Worm (Caenorhabditis elegans) whole organism, late embryonic: ENCODE data around the gene R09H3.2.

Source experiments
- C08G9.2 ChIP-seq: sonication (generic microtip); optimal IDR thresholded peaks from 2 replicates; lab custom pipeline; 2016; ENCODE audit warnings: mild to moderate bottlenecking, missing genetic modification characterization, moderate library complexity, missing compliant biosample characterization
- C38D4.7 ChIP-seq: fragments of 200-800 bp; sonication (Bioruptor generic); optimal IDR thresholded peaks from 2 replicates; lab custom pipeline; 2018; ENCODE audit warnings: mild to moderate bottlenecking, missing genetic modification characterization, moderate library complexity, missing compliant biosample characterization
- F13H6.1 ChIP-seq: sonication (generic microtip); optimal IDR thresholded peaks from 2 replicates; lab custom pipeline; 2016; ENCODE audit warnings: missing genetic modification characterization, missing compliant biosample characterization
- K02D7.2 ChIP-seq: sonication (generic microtip); optimal IDR thresholded peaks from 2 replicates; lab custom pipeline; 2017; ENCODE audit warnings: mild to moderate bottlenecking, missing genetic modification characterization, missing compliant biosample characterization
- K09A11.1 ChIP-seq: sonication (generic microtip); optimal IDR thresholded peaks from 2 replicates; lab custom pipeline; 2017; ENCODE audit warnings: antibody characterized with exemption, mild to moderate bottlenecking, missing genetic modification characterization, missing compliant biosample characterization; ENCODE audit not compliant: insufficient read depth
- Y22D7AL.16 ChIP-seq: sonication (generic microtip); optimal IDR thresholded peaks from 2 replicates; lab custom pipeline; 2016; ENCODE audit warnings: missing genetic modification characterization, missing compliant biosample characterization
- ahr-1 ChIP-seq: sonication (generic microtip); optimal IDR thresholded peaks from 2 replicates; lab custom pipeline; 2016; ENCODE audit warnings: missing genetic modification characterization, missing compliant biosample characterization
- ama-1 ChIP-seq: fragments of 150-350 bp; optimal IDR thresholded peaks from 2 replicates; lab custom pipeline; 2014
- ceh-14 ChIP-seq: sonication (generic microtip); optimal IDR thresholded peaks from 2 replicates; lab custom pipeline; 2016; ENCODE audit warnings: missing genotype, missing genetic modification characterization, missing compliant biosample characterization
- ceh-2 ChIP-seq: sonication (generic microtip); optimal IDR thresholded peaks from 2 replicates; lab custom pipeline; 2016; ENCODE audit warnings: missing genotype, missing genetic modification characterization, missing compliant biosample characterization
- ceh-22 ChIP-seq: sonication (generic microtip); optimal IDR thresholded peaks from 2 replicates; lab custom pipeline; 2017; ENCODE audit warnings: missing biosample characterization, missing genetic modification characterization
- ceh-30 ChIP-seq: fragments of 150-350 bp; optimal IDR thresholded peaks from 2 replicates; lab custom pipeline; 2014; ENCODE audit warnings: missing biosample characterization, missing genetic modification characterization
- ceh-34 ChIP-seq: sonication (generic microtip); optimal IDR thresholded peaks from 2 replicates; lab custom pipeline; 2016; ENCODE audit warnings: mild to moderate bottlenecking, missing genetic modification characterization, missing compliant biosample characterization
- ceh-45 ChIP-seq: fragments of 200-800 bp; sonication (Bioruptor generic); IDR thresholded peaks from 2 replicates; pipeline ENCODE4 v1.3.6; 2022; ENCODE audit warnings: missing genetic modification reagents, missing genetic modification characterization, missing compliant biosample characterization
- ceh-48 ChIP-seq: sonication (generic microtip); optimal IDR thresholded peaks from 2 replicates; lab custom pipeline; 2016; ENCODE audit warnings: missing genetic modification characterization, inconsistent platforms, missing compliant biosample characterization
- ceh-9 ChIP-seq: sonication (generic microtip); optimal IDR thresholded peaks from 2 replicates; lab custom pipeline; 2016; ENCODE audit warnings: mild to moderate bottlenecking, missing genetic modification characterization, inconsistent platforms, missing compliant biosample characterization
- che-1 ChIP-seq: sonication (generic microtip); optimal IDR thresholded peaks from 2 replicates; lab custom pipeline; 2016; ENCODE audit warnings: mild to moderate bottlenecking, missing genetic modification characterization, missing compliant biosample characterization
- dve-1 ChIP-seq: sonication (generic microtip); optimal IDR thresholded peaks from 2 replicates; lab custom pipeline; 2017; ENCODE audit warnings: antibody characterized with exemption, mild to moderate bottlenecking, missing genetic modification characterization, missing compliant biosample characterization
- elt-4 ChIP-seq: sonication (generic microtip); optimal IDR thresholded peaks from 2 replicates; lab custom pipeline; 2016; ENCODE audit warnings: missing genetic modification characterization, missing compliant biosample characterization
- eyg-1 ChIP-seq: sonication (generic microtip); optimal IDR thresholded peaks from 2 replicates; lab custom pipeline; 2016; ENCODE audit warnings: missing genotype, missing genetic modification characterization, missing compliant biosample characterization
- fax-1 ChIP-seq: sonication (generic microtip); optimal IDR thresholded peaks from 2 replicates; lab custom pipeline; 2016; ENCODE audit warnings: missing genotype, missing genetic modification characterization, missing compliant biosample characterization
- fkh-10 ChIP-seq: fragments of 150-350 bp; optimal IDR thresholded peaks from 2 replicates; lab custom pipeline; 2014; ENCODE audit warnings: missing biosample characterization, missing genetic modification reagents, missing genetic modification characterization
- fkh-6 ChIP-seq: sonication (generic microtip); optimal IDR thresholded peaks from 2 replicates; lab custom pipeline; 2016; ENCODE audit warnings: missing genetic modification characterization, missing compliant biosample characterization
- gmeb-2 ChIP-seq: sonication (generic microtip); optimal IDR thresholded peaks from 2 replicates; lab custom pipeline; 2016; ENCODE audit warnings: missing genetic modification characterization, inconsistent platforms, missing compliant biosample characterization
- hlh-13 ChIP-seq: fragments of 200-800 bp; sonication (Bioruptor generic); optimal IDR thresholded peaks from 2 replicates; lab custom pipeline; 2018; ENCODE audit warnings: mild to moderate bottlenecking, missing genetic modification characterization, missing compliant biosample characterization
- hlh-15 ChIP-seq: sonication (generic microtip); optimal IDR thresholded peaks from 2 replicates; lab custom pipeline; 2016; ENCODE audit warnings: missing genetic modification characterization, missing compliant biosample characterization
- hlh-8 ChIP-seq: sonication (generic microtip); optimal IDR thresholded peaks from 2 replicates; lab custom pipeline; 2016; ENCODE audit warnings: missing genotype, missing genetic modification characterization, missing compliant biosample characterization
- lim-6 ChIP-seq: sonication (generic microtip); optimal IDR thresholded peaks from 2 replicates; lab custom pipeline; 2016; ENCODE audit warnings: missing genetic modification characterization, missing compliant biosample characterization
- madf-2 ChIP-seq: sonication (generic microtip); optimal IDR thresholded peaks from 2 replicates; lab custom pipeline; 2017; ENCODE audit warnings: missing genetic modification characterization, missing compliant biosample characterization
- mec-3 ChIP-seq: sonication (generic microtip); optimal IDR thresholded peaks from 2 replicates; lab custom pipeline; 2016; ENCODE audit warnings: borderline replicate concordance, missing genetic modification characterization, missing compliant biosample characterization
- nhr-11 ChIP-seq: fragments of 150-350 bp; optimal IDR thresholded peaks from 2 replicates; lab custom pipeline; 2014; ENCODE audit warnings: missing biosample characterization, missing genetic modification characterization
- nhr-232 ChIP-seq: sonication (generic microtip); optimal IDR thresholded peaks from 2 replicates; lab custom pipeline; 2016; ENCODE audit warnings: missing genetic modification characterization, missing compliant biosample characterization
- npax-4 ChIP-seq: sonication (generic microtip); optimal IDR thresholded peaks from 2 replicates; lab custom pipeline; 2016; ENCODE audit warnings: missing genetic modification characterization, missing compliant biosample characterization
- pag-3 ChIP-seq: sonication (generic microtip); optimal IDR thresholded peaks from 2 replicates; lab custom pipeline; 2016; ENCODE audit warnings: missing compliant biosample characterization, missing genetic modification characterization, borderline replicate concordance
- pat-9 ChIP-seq: fragments of 200-800 bp; sonication (Bioruptor generic); optimal IDR thresholded peaks from 2 replicates; lab custom pipeline; 2018; ENCODE audit warnings: mild to moderate bottlenecking, missing genetic modification characterization, moderate library complexity, missing compliant biosample characterization
- pax-1 ChIP-seq: fragments of 150-350 bp; optimal IDR thresholded peaks from 2 replicates; lab custom pipeline; 2014; ENCODE audit warnings: missing biosample characterization, missing genetic modification characterization
- pha-4 ChIP-seq: fragments of 150-350 bp; optimal IDR thresholded peaks from 2 replicates; lab custom pipeline; 2018; ENCODE audit warnings: missing biosample characterization, missing genetic modification reagents, missing genetic modification characterization
- pqm-1 ChIP-seq: sonication (generic microtip); optimal IDR thresholded peaks from 2 replicates; lab custom pipeline; 2016; ENCODE audit warnings: missing genetic modification characterization, missing compliant biosample characterization
- pros-1 ChIP-seq: fragments of 150-350 bp; optimal IDR thresholded peaks from 2 replicates; lab custom pipeline; 2014; ENCODE audit warnings: missing biosample characterization, missing genetic modification reagents, missing genetic modification characterization
- ref-2 ChIP-seq: sonication (generic microtip); optimal IDR thresholded peaks from 2 replicates; lab custom pipeline; 2016; ENCODE audit warnings: missing genetic modification characterization, missing compliant biosample characterization
- rnt-1 ChIP-seq: sonication (generic microtip); optimal IDR thresholded peaks from 2 replicates; lab custom pipeline; 2016; ENCODE audit warnings: missing genetic modification characterization, missing compliant biosample characterization
- sox-2 ChIP-seq: fragments of 200-800 bp; sonication (Bioruptor generic); IDR thresholded peaks from 2 replicates; pipeline ENCODE4 v1.3.6; 2022; ENCODE audit warnings: missing genetic modification reagents, missing genetic modification characterization, missing compliant biosample characterization
- sox-4 ChIP-seq: sonication (generic microtip); optimal IDR thresholded peaks from 2 replicates; lab custom pipeline; 2017; ENCODE audit warnings: mild to moderate bottlenecking, missing genetic modification characterization, inconsistent platforms, missing compliant biosample characterization
- tbx-7 ChIP-seq: sonication (generic microtip); optimal IDR thresholded peaks from 2 replicates; lab custom pipeline; 2016; ENCODE audit warnings: missing genotype, missing genetic modification characterization, missing compliant biosample characterization
- ttx-3 ChIP-seq: sonication (generic microtip); optimal IDR thresholded peaks from 2 replicates; lab custom pipeline; 2016; ENCODE audit warnings: missing genetic modification reagents, missing genetic modification characterization, missing compliant biosample characterization
- unc-3 ChIP-seq, 2 experiments: fragments of 200-800 bp in 1 of 2; sonication (Bioruptor generic) in 1 of 2; sonication (generic microtip) in 1 of 2; conservative IDR thresholded peaks in 1 of 2; optimal IDR thresholded peaks in 1 of 2; 2 replicates each; pipeline versions ENCODE4 v1.3.6 to Lab custom; 2016 to 2022; ENCODE audit warnings: missing compliant biosample characterization in 2 of 2, missing genetic modification characterization in 2 of 2, missing genetic modification reagents in 1 of 2
- unc-55 ChIP-seq: sonication (generic microtip); optimal IDR thresholded peaks from 2 replicates; lab custom pipeline; 2017; ENCODE audit warnings: missing biosample characterization, missing genetic modification reagents, missing genetic modification characterization
- unc-86 ChIP-seq: sonication (generic microtip); optimal IDR thresholded peaks from 2 replicates; lab custom pipeline; 2016; ENCODE audit warnings: missing genetic modification characterization, missing compliant biosample characterization
- zip-5 ChIP-seq: sonication (generic microtip); optimal IDR thresholded peaks from 2 replicates; lab custom pipeline; 2016; ENCODE audit warnings: missing genetic modification characterization, missing compliant biosample characterization
- ztf-16 ChIP-seq: sonication (generic microtip); optimal IDR thresholded peaks from 2 replicates; lab custom pipeline; 2017; ENCODE audit warnings: missing genetic modification characterization, missing compliant biosample characterization

R09H3.2 gene

DNA sequence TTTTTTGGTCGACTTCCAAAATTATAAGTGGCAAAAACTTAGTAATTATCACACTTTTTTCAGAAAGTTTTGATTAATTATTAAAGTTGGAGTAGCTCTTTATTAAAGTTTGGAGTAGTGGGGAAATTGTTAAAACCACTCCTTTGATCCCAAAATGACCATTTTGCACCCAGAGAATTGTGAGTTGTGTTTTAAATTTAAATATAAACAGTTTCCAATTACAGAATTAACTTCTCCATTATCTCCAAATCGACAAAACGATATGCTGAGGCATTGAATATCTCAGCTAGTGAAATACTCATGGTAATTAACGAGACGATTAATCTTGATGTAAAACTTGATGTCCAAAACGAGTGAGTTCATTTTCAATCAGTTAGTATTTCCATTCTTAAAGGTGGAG is 37.0 kb downstream of the R09H3.2 start, which contains the start of gene fbxb-58:
Gene fbxb-58 (plus strand): TSS at position 301 of the 400 bp plus-strand sequence.
- no peak for TF ChIP-seq F13H6.1
- TF ChIP-seq fkh-10 (GFP tag; lab: Kevin White, UChicago): no peak
- TF ChIP-seq ceh-9 (tag; lab: Kevin White, UChicago): no peak
- no peak for TF ChIP-seq tbx-7 (tag; lab: Kevin White, UChicago)
- no peak for TF ChIP-seq K02D7.2 (tag; lab: Kevin White, UChicago)
- no peak for TF ChIP-seq dve-1
- TF ChIP-seq ceh-34 (tag; lab: Kevin White, UChicago): no peak
- no peak for TF ChIP-seq eyg-1
- no peak for TF ChIP-seq hlh-15 (tag; lab: Kevin White, UChicago)

DNA sequence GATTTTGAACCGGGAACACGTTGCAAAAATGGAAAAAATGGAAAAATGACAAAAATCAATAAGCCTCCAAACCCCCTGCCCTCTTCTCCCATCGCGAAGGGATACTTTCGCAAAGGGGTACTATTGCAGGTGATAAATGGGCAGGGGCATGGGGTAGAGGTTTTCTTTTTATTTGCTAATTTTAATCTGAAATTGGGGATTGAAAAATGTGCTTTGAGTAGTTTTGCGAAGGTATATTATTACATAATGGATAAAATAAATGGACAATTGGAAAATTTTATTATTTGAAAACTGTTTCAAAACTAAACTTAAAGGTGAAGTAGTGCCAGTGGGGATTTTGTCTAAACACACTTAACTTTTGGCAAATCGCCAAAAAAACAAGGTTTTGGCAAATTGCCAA is 37.8 kb downstream of the R09H3.2 start:
- TF ChIP-seq ceh-9 (tag; lab: Kevin White, UChicago): no peak
- peak; percentile 67 for TF ChIP-seq sox-4 (tag; lab: Kevin White, UChicago)
- no peak for TF ChIP-seq C38D4.7
- TF ChIP-seq madf-2 (tag; lab: Kevin White, UChicago): peak; percentile 55
- TF ChIP-seq ceh-48 (tag; lab: Kevin White, UChicago): peak; percentile 94
- TF ChIP-seq pag-3 (tag; lab: Kevin White, UChicago): no peak
- TF ChIP-seq pros-1 (tag; lab: Kevin White, UChicago): peak; percentile 63
- peak; percentile 54 for TF ChIP-seq ahr-1 (tag; lab: Kevin White, UChicago)
- peak; percentile 6 for TF ChIP-seq K02D7.2 (tag; lab: Kevin White, UChicago)
- TF ChIP-seq pax-1 (tag; lab: Kevin White, UChicago): no peak
- no peak for TF ChIP-seq Y22D7AL.16
- TF ChIP-seq zip-5 (tag; lab: Kevin White, UChicago): peak; percentile 13
- peak; percentile 90 for TF ChIP-seq dve-1
- no peak for TF ChIP-seq tbx-7 (tag; lab: Kevin White, UChicago)
- TF ChIP-seq ceh-34 (tag; lab: Kevin White, UChicago): peak; percentile 77
- TF ChIP-seq ceh-45: 0 out of 2 replicates have a peak, but pooled peaks have one; percentile 28
- peak; percentile 60 for TF ChIP-seq unc-86 (tag; lab: Kevin White, UChicago)
- TF ChIP-seq pat-9 (tag; lab: Kevin White, UChicago): peak; percentile 16
- TF ChIP-seq gmeb-2: peak; percentile 54
- peak; percentile 31 for TF ChIP-seq nhr-232
- TF ChIP-seq nhr-11 (tag; lab: Kevin White, UChicago): no peak
- TF ChIP-seq mec-3 (tag; lab: Kevin White, UChicago): no peak
- peak; percentile 80 for TF ChIP-seq ceh-30 (tag; lab: Kevin White, UChicago)
- peak; percentile 62 for TF ChIP-seq K09A11.1
- peak; percentile 91 for TF ChIP-seq ref-2 (tag; lab: Kevin White, UChicago)
- TF ChIP-seq pqm-1 (tag; lab: Kevin White, UChicago): peak; percentile 56
- TF ChIP-seq unc-55: no peak
- TF ChIP-seq rnt-1: peak; percentile 82
- TF ChIP-seq ceh-2: peak; percentile 50
- peak; percentile 37 for TF ChIP-seq hlh-8 (tag; lab: Kevin White, UChicago)
- peak; percentile 62 for TF ChIP-seq ttx-3 (tag; lab: Kevin White, UChicago)
- TF ChIP-seq eyg-1: no peak
- peak; percentile 33 for TF ChIP-seq fax-1 (tag; lab: Kevin White, UChicago)
- TF ChIP-seq fkh-6 (tag; lab: Kevin White, UChicago): peak; percentile 17
- no peak for TF ChIP-seq elt-4 (tag; lab: Kevin White, UChicago)
- TF ChIP-seq ceh-22: no peak
- peak; percentile 3 for TF ChIP-seq hlh-13 (GFP tag; lab: Kevin White, UChicago)
- TF ChIP-seq ama-1 (lab: Kevin White, UChicago): no peak
- peak; percentile 59; the same call in 1 of the 2 replicates for TF ChIP-seq sox-2 (GFP tag; lab: Robert Waterston, UW)
- no peak for TF ChIP-seq lim-6 (tag; lab: Kevin White, UChicago)
- no peak for TF ChIP-seq pha-4 (tag; lab: Kevin White, UChicago)
- no peak for TF ChIP-seq C08G9.2
- TF ChIP-seq npax-4: no peak
- peak; percentile 81 for TF ChIP-seq ceh-14
- TF ChIP-seq che-1 (tag; lab: Kevin White, UChicago): peak; percentile 31
- 0 out of 2 replicates have a peak, but pooled peaks have one; percentile 46 for TF ChIP-seq unc-3 (GFP tag; conservative IDR thresholded peaks at IDR 0.05; lab: Robert Waterston, UW)
- TF ChIP-seq unc-3 (tag; optimal IDR thresholded peaks at IDR 0.05; lab: Kevin White, UChicago): peak; percentile 55
- peak; percentile 85 for TF ChIP-seq ztf-16
